Worm (Caenorhabditis elegans) whole organism, young adult: ENCODE measurements around the gene srw-123.

Experiments
- B0019.2 ChIP-seq: fragments of 200-800 bp; sonication (Bioruptor generic); conservative IDR thresholded peaks from 2 replicates; pipeline ENCODE4 v1.3.6; 2022; ENCODE audit warnings: missing genetic modification reagents, missing genetic modification characterization, missing compliant biosample characterization
- B0035.1 ChIP-seq: sonication (generic microtip); optimal IDR thresholded peaks from 2 replicates; lab custom pipeline; 2016; ENCODE audit warnings: missing genetic modification characterization, mild to moderate bottlenecking, missing compliant biosample characterization, missing genotype, missing genetic modification reagents
- D2030.7 ChIP-seq: fragments of 200-800 bp; sonication (Bioruptor generic); IDR thresholded peaks from 2 replicates; pipeline ENCODE4 v1.3.6; 2022; ENCODE audit warnings: missing genetic modification reagents, missing genetic modification characterization, missing compliant biosample characterization
- F10E7.11 ChIP-seq: sonication (generic microtip); optimal IDR thresholded peaks from 2 replicates; lab custom pipeline; 2017; ENCODE audit warnings: mild to moderate bottlenecking, missing genetic modification characterization, moderate library complexity, missing compliant biosample characterization
- F39B2.1 ChIP-seq: fragments of 200-800 bp; sonication (Bioruptor generic); IDR thresholded peaks from 2 replicates; pipeline ENCODE4 v1.3.6; 2022; ENCODE audit warnings: missing genetic modification reagents, missing genetic modification characterization, missing compliant biosample characterization
- F49E8.2 ChIP-seq: sonication (generic microtip); optimal IDR thresholded peaks from 3 replicates; lab custom pipeline; 2017; ENCODE audit warnings: missing genetic modification characterization, mild to moderate bottlenecking, missing compliant biosample characterization, antibody characterized with exemption, moderate library complexity; ENCODE audit not compliant: insufficient read depth
- F57C9.4 ChIP-seq: sonication (generic microtip); optimal IDR thresholded peaks from 2 replicates; lab custom pipeline; 2017; ENCODE audit warnings: mild to moderate bottlenecking, missing genetic modification characterization, missing compliant biosample characterization
- K11D2.4 ChIP-seq: fragments of 200-800 bp; sonication (Bioruptor generic); IDR thresholded peaks from 2 replicates; pipeline ENCODE4 v1.3.6; 2022; ENCODE audit warnings: missing genetic modification reagents, missing genetic modification characterization, missing compliant biosample characterization
- Y53F4B.3 ChIP-seq: fragments of 200-800 bp; sonication (Bioruptor generic); IDR thresholded peaks from 2 replicates; pipeline ENCODE4 v1.3.6; 2022; ENCODE audit warnings: missing genetic modification reagents, missing genetic modification characterization, missing compliant biosample characterization
- aptf-2 ChIP-seq: fragments of 200-800 bp; sonication (Bioruptor generic); conservative IDR thresholded peaks from 2 replicates; pipeline ENCODE4 v1.3.6; 2022; ENCODE audit warnings: missing genetic modification reagents, missing genetic modification characterization, missing compliant biosample characterization
- aptf-3 ChIP-seq: fragments of 200-800 bp; sonication (Bioruptor generic); IDR thresholded peaks from 2 replicates; pipeline ENCODE4 v1.3.6; 2022; ENCODE audit warnings: missing genetic modification characterization, missing compliant biosample characterization
- athp-1 ChIP-seq: sonication (generic microtip); optimal IDR thresholded peaks from 2 replicates; lab custom pipeline; 2017; ENCODE audit warnings: mild to moderate bottlenecking, missing genetic modification characterization, missing compliant biosample characterization
- attf-5 ChIP-seq: fragments of 200-800 bp; sonication (Bioruptor generic); optimal IDR thresholded peaks from 2 replicates; lab custom pipeline; 2018; ENCODE audit warnings: mild to moderate bottlenecking, missing genetic modification characterization, missing compliant biosample characterization
- attf-6 ChIP-seq: fragments of 200-800 bp; sonication (Bioruptor generic); IDR thresholded peaks from 2 replicates; pipeline ENCODE4 v1.3.6; 2022; ENCODE audit warnings: missing genetic modification reagents, missing genetic modification characterization, missing compliant biosample characterization
- ccch-3 ChIP-seq: fragments of 200-800 bp; sonication (Bioruptor generic); optimal IDR thresholded peaks from 2 replicates; lab custom pipeline; 2018; ENCODE audit warnings: mild to moderate bottlenecking, missing genetic modification characterization, missing compliant biosample characterization
- ceh-100 ChIP-seq: fragments of 200-800 bp; sonication (Bioruptor generic); IDR thresholded peaks from 2 replicates; pipeline ENCODE4 v1.3.6; 2022; ENCODE audit warnings: missing genetic modification reagents, missing genetic modification characterization, missing compliant biosample characterization
- ceh-79 ChIP-seq: sonication (generic microtip); optimal IDR thresholded peaks from 2 replicates; lab custom pipeline; 2017; ENCODE audit warnings: mild to moderate bottlenecking, missing genetic modification characterization, missing compliant biosample characterization
- ceh-91 ChIP-seq: fragments of 200-800 bp; sonication (Bioruptor generic); IDR thresholded peaks from 2 replicates; pipeline ENCODE4 v1.3.6; 2022; ENCODE audit warnings: missing genetic modification reagents, missing genetic modification characterization, missing compliant biosample characterization
- dpl-1 ChIP-seq: fragments of 150-350 bp; optimal IDR thresholded peaks from 2 replicates; lab custom pipeline; 2014; ENCODE audit warnings: missing biosample characterization, missing genetic modification reagents, missing genetic modification characterization
- efl-1 ChIP-seq: fragments of 150-350 bp; optimal IDR thresholded peaks from 2 replicates; lab custom pipeline; 2014; ENCODE audit warnings: missing biosample characterization, missing genetic modification reagents, missing genetic modification characterization
- gei-17 ChIP-seq: fragments of 200-800 bp; sonication (Bioruptor generic); optimal IDR thresholded peaks from 2 replicates; lab custom pipeline; 2018; ENCODE audit warnings: mild to moderate bottlenecking, missing genetic modification characterization, missing compliant biosample characterization
- hlh-26 ChIP-seq: fragments of 200-800 bp; sonication (Bioruptor generic); conservative IDR thresholded peaks from 2 replicates; pipeline ENCODE4 v1.3.6; 2022; ENCODE audit warnings: missing genetic modification reagents, missing genetic modification characterization, missing compliant biosample characterization
- hrde-1 ChIP-seq: sonication (generic microtip); optimal IDR thresholded peaks from 2 replicates; lab custom pipeline; 2016; ENCODE audit warnings: missing genetic modification characterization, mild to moderate bottlenecking, missing compliant biosample characterization, moderate library complexity, missing genotype, missing genetic modification reagents, borderline replicate concordance
- lsl-1 ChIP-seq: fragments of 200-800 bp; sonication (Bioruptor generic); optimal IDR thresholded peaks from 2 replicates; lab custom pipeline; 2018; ENCODE audit warnings: mild to moderate bottlenecking, missing genetic modification characterization, moderate library complexity, missing compliant biosample characterization
- madf-6 ChIP-seq: fragments of 200-800 bp; sonication (Bioruptor generic); IDR thresholded peaks from 2 replicates; pipeline ENCODE4 v1.3.6; 2022; ENCODE audit warnings: missing genetic modification reagents, missing genetic modification characterization, missing compliant biosample characterization
- nhr-120 ChIP-seq: fragments of 200-800 bp; sonication (Bioruptor generic); IDR thresholded peaks from 2 replicates; pipeline ENCODE4 v1.3.6; 2022; ENCODE audit warnings: missing genetic modification characterization, missing compliant biosample characterization
- nhr-27 ChIP-seq: fragments of 200-800 bp; sonication (Bioruptor generic); optimal IDR thresholded peaks from 2 replicates; lab custom pipeline; 2018; ENCODE audit warnings: mild to moderate bottlenecking, missing genetic modification characterization, moderate library complexity, missing compliant biosample characterization
- nhr-90 ChIP-seq: sonication (generic microtip); optimal IDR thresholded peaks from 2 replicates; lab custom pipeline; 2016; ENCODE audit warnings: missing genotype, mild to moderate bottlenecking, missing genetic modification characterization, missing compliant biosample characterization
- pbrm-1 ChIP-seq: fragments of 200-800 bp; sonication (Bioruptor generic); IDR thresholded peaks from 2 replicates; pipeline ENCODE4 v1.3.6; 2022; ENCODE audit warnings: missing genetic modification reagents, missing genetic modification characterization, missing compliant biosample characterization
- rec-8 ChIP-seq, 2 experiments: sonication (generic microtip); optimal IDR thresholded peaks; 2 replicates each; lab custom pipeline; 2016; ENCODE audit warnings: mild to moderate bottlenecking in 2 of 2, missing genetic modification characterization in 2 of 2, missing genetic modification reagents in 2 of 2, missing genotype in 2 of 2, missing biosample characterization in 1 of 2, missing compliant biosample characterization in 1 of 2, moderate library complexity in 1 of 2
- sea-2 ChIP-seq: fragments of 200-800 bp; sonication (Bioruptor generic); IDR thresholded peaks from 2 replicates; pipeline ENCODE4 v1.3.6; 2022; ENCODE audit warnings: missing genetic modification characterization, missing compliant biosample characterization
- snpc-1.1 ChIP-seq: sonication (generic microtip); optimal IDR thresholded peaks from 2 replicates; lab custom pipeline; 2017; ENCODE audit warnings: missing genetic modification characterization, mild to moderate bottlenecking, missing compliant biosample characterization, antibody characterized with exemption, moderate library complexity, missing genotype, missing genetic modification reagents; ENCODE audit not compliant: insufficient read depth
- snpc-1.3 ChIP-seq: sonication (generic microtip); optimal IDR thresholded peaks from 2 replicates; lab custom pipeline; 2017; ENCODE audit warnings: missing genetic modification characterization, mild to moderate bottlenecking, missing compliant biosample characterization, antibody characterized with exemption, moderate library complexity, missing genotype, missing genetic modification reagents; ENCODE audit not compliant: insufficient read depth
- snpc-4 ChIP-seq, 5 experiments: fragments of 150-350 bp in 1 of 5; sonication (generic microtip) in 4 of 5; optimal IDR thresholded peaks; 2 replicates each; lab custom pipeline; 2014 to 2018; ENCODE audit warnings: missing genetic modification characterization in 5 of 5, missing biosample characterization in 3 of 5, antibody characterized with exemption in 2 of 5, mild to moderate bottlenecking in 2 of 5, missing compliant biosample characterization in 2 of 5, missing genotype in 2 of 5, moderate library complexity in 2 of 5, missing genetic modification reagents in 1 of 5
- tbx-9 ChIP-seq: sonication (generic microtip); optimal IDR thresholded peaks from 2 replicates; lab custom pipeline; 2016; ENCODE audit warnings: borderline replicate concordance, missing genetic modification characterization, inconsistent platforms, missing compliant biosample characterization
- tlf-1 ChIP-seq: fragments of 200-800 bp; sonication (Bioruptor generic); optimal IDR thresholded peaks from 2 replicates; lab custom pipeline; 2018; ENCODE audit warnings: mild to moderate bottlenecking, missing genetic modification characterization, missing compliant biosample characterization
- unc-130 ChIP-seq: sonication (generic microtip); optimal IDR thresholded peaks from 2 replicates; lab custom pipeline; 2016; ENCODE audit warnings: missing genetic modification reagents, missing genetic modification characterization, missing compliant biosample characterization
- unc-62 ChIP-seq: fragments of 150-350 bp; optimal IDR thresholded peaks from 2 replicates; lab custom pipeline; 2014; ENCODE audit warnings: missing biosample characterization, missing genetic modification reagents, missing genetic modification characterization
- ztf-22 ChIP-seq: fragments of 200-800 bp; sonication (Bioruptor generic); optimal IDR thresholded peaks from 2 replicates; lab custom pipeline; 2018; ENCODE audit warnings: mild to moderate bottlenecking, missing genetic modification characterization, moderate library complexity, missing compliant biosample characterization
- ztf-25 ChIP-seq: fragments of 200-800 bp; sonication (Bioruptor generic); IDR thresholded peaks from 2 replicates; pipeline ENCODE4 v1.3.6; 2022; ENCODE audit warnings: missing genetic modification reagents, missing genetic modification characterization, missing compliant biosample characterization
- ztf-6 ChIP-seq: fragments of 200-800 bp; sonication (Bioruptor generic); IDR thresholded peaks from 2 replicates; pipeline ENCODE4 v1.3.6; 2022; ENCODE audit warnings: missing genetic modification reagents, missing genetic modification characterization, missing compliant biosample characterization

Gene srw-123

ce11 chrV:3010468-3010867 lies 35.3 kb upstream of the srw-123 start, which contains the start of gene srw-136:
srw-136 (minus strand) TSS chrV:3010568.
- TF ChIP-seq B0019.2 (GFP tag; lab: Robert Waterston, UW), result no peak
- no peak for TF ChIP-seq snpc-1.3 (tag; lab: Kevin White, UChicago)
- no peak for TF ChIP-seq ztf-25 (GFP tag; lab: Robert Waterston, UW)
- no peak for TF ChIP-seq nhr-120
- TF ChIP-seq dpl-1 (GFP tag; lab: Kevin White, UChicago), result no peak
- no peak for TF ChIP-seq efl-1 (GFP tag; lab: Kevin White, UChicago)
- TF ChIP-seq lsl-1 (GFP tag; lab: Kevin White, UChicago), result no peak
- no peak for TF ChIP-seq unc-62 (GFP tag; lab: Kevin White, UChicago)
- no peak for TF ChIP-seq snpc-1.1 (tag; lab: Kevin White, UChicago)
- TF ChIP-seq K11D2.4 (GFP tag; lab: Robert Waterston, UW), result no peak
- no peak for TF ChIP-seq aptf-3 (GFP tag; lab: Robert Waterston, UW)
- no peak for TF ChIP-seq ztf-6
- no peak for TF ChIP-seq athp-1 (tag; lab: Kevin White, UChicago)
- no peak for TF ChIP-seq tlf-1
- no peak for TF ChIP-seq ceh-100 (GFP tag; lab: Robert Waterston, UW)
- no peak for TF ChIP-seq rec-8 (tag; optimal IDR thresholded peaks at IDR 0.05; lab: Kevin White, UChicago)
- TF ChIP-seq unc-130 (GFP tag; lab: Kevin White, UChicago), result no peak
- TF ChIP-seq attf-5 (GFP tag; lab: Kevin White, UChicago), result no peak
- no peak for TF ChIP-seq hlh-26 (GFP tag; lab: Robert Waterston, UW)
- TF ChIP-seq attf-6 (GFP tag; lab: Robert Waterston, UW), result no peak

ce11 chrV:3005964-3006363 lies 30.8 kb upstream of the srw-123 start, which contains the start of gene srw-112:
srw-112 (minus strand) TSS chrV:3006064.
- no peak for TF ChIP-seq gei-17 (GFP tag; lab: Kevin White, UChicago)
- TF ChIP-seq nhr-90 (tag; lab: Kevin White, UChicago), result no peak
- no peak for TF ChIP-seq tbx-9 (tag; lab: Kevin White, UChicago)
- TF ChIP-seq nhr-27 (tag; lab: Kevin White, UChicago), result no peak

- TF ChIP-seq D2030.7 (GFP tag; lab: Robert Waterston, UW) (no peak), madf-6 (GFP tag; lab: Robert Waterston, UW) (no peak), pbrm-1 (GFP tag; lab: Robert Waterston, UW) (no peak), B0035.1 (tag; lab: Kevin White, UChicago) (no peak), sea-2 (no peak), athp-1 (tag; lab: Kevin White, UChicago) (no peak), F39B2.1 (GFP tag; lab: Robert Waterston, UW) (no peak), aptf-2 (GFP tag; lab: Robert Waterston, UW) (no peak), snpc-4 (GFP tag; optimal IDR thresholded peaks at IDR 0.05; lab: Kevin White, UChicago) (no peak), snpc-4 (tag; optimal IDR thresholded peaks at IDR 0.05; lab: Kevin White, UChicago) (no peak), ztf-22 (GFP tag; lab: Kevin White, UChicago) (no peak)
Measured at ce11 chrV:2999736-3000135, 24.6 kb upstream of the srw-123 start, which contains the start of gene srw-119. srw-119 (minus strand) TSS chrV:2999836.

ce11 chrV:2996105-2996504 lies 20.9 kb upstream of the srw-123 start, which contains the start of gene srw-120:
srw-120 (minus strand) TSS chrV:2996205.
- no peak for TF ChIP-seq Y53F4B.3 (GFP tag; lab: Robert Waterston, UW)
- TF ChIP-seq ceh-79 (tag; lab: Kevin White, UChicago), result no peak
- no peak for TF ChIP-seq F57C9.4 (tag; lab: Kevin White, UChicago)
- no peak for TF ChIP-seq ceh-91 (GFP tag; lab: Robert Waterston, UW)
- TF ChIP-seq F10E7.11, result no peak
- TF ChIP-seq F49E8.2, result no peak
- no peak for TF ChIP-seq unc-62 (GFP tag; lab: Kevin White, UChicago)
- no peak for TF ChIP-seq ccch-3
- no peak for TF ChIP-seq hrde-1 (tag; lab: Kevin White, UChicago)
